Worm (Caenorhabditis elegans): ENCODE data around the gene F57C12.2.

DNA sequence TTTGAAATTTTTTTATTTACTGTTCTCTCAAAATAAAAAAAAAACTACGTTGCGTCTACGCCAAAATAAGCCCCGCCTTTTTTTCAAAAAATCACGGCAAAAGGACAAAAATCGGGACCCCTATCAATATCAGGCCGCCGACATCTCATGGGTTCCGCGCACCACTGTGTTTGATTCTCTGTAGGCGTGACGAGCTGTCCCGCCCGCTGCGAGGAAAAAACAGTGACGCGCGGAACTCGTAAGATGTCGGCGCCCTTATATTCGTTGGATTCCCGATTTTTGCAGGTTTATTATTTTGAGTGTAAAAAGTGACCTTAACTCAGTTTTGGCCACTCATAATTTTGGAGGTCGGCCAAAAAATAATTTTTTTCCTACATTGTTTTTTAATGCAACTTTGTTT lies 20.2 kb upstream of the F57C12.2 start:
- TF ChIP-seq hlh-17 (GFP tag; optimal IDR thresholded peaks at IDR 0.05; ENCODE audit: borderline replicate concordance) (no peak), ama-1 (optimal IDR thresholded peaks at IDR 0.05) (no peak)

Measured in whole organism, L1 larva.